Fruit fly (Drosophila melanogaster): ENCODE measurements around the gene CG44094.
A peak's percentile ranks its signal among the peaks of the same experiment; 100 is the strongest.

Gene CG44094

dm6 chr3R:14608892-14609692 is 32.7 kb upstream of the CG44094 start, which contains the start of gene CG14853:
Gene CG14853 (plus strand): TSS chr3R:14609642.
- no peak for TF ChIP-seq CG8301 (tag; optimal IDR thresholded peaks at IDR 0.05)
- no peak for TF ChIP-seq D1 (tag; optimal IDR thresholded peaks at IDR 0.05)
- 0 out of 2 replicates have a peak, but pooled peaks have one; percentile 23 for TF ChIP-seq CG10348 (GFP tag; IDR thresholded peaks at IDR 0.05)
- TF ChIP-seq fd96Ca (GFP tag; IDR thresholded peaks at IDR 0.05) = no peak
- TF ChIP-seq CG4496 (GFP tag; IDR thresholded peaks at IDR 0.05) = peak; percentile 33
- TF ChIP-seq Ets98B (GFP tag; IDR thresholded peaks at IDR 0.05) = peak; percentile 57
- no peak for TF ChIP-seq gl (tag; optimal IDR thresholded peaks at IDR 0.05)
- TF ChIP-seq CG12605 (GFP tag; IDR thresholded peaks at IDR 0.05) = peak; percentile 10; the same call in 1 of the 2 replicates
- peak; percentile 26 for TF ChIP-seq CG34367 (tag; optimal IDR thresholded peaks at IDR 0.05)
- peak; percentile 20 for TF ChIP-seq CG8159 (tag; optimal IDR thresholded peaks at IDR 0.05)
- no peak for TF ChIP-seq EcR (GFP tag; optimal IDR thresholded peaks at IDR 0.05)
- 0 out of 2 replicates have a peak, but pooled peaks have one; percentile 18 for TF ChIP-seq rn (GFP tag; IDR thresholded peaks at IDR 0.05)
- 0 out of 2 replicates have a peak, but pooled peaks have one; percentile 31 for TF ChIP-seq CG32121 (GFP tag; IDR thresholded peaks at IDR 0.05)
- peak; percentile 49 for TF ChIP-seq Snoo (tag; optimal IDR thresholded peaks at IDR 0.05)
- TF ChIP-seq CG14655 (GFP tag; optimal IDR thresholded peaks at IDR 0.05) = peak; percentile 39
- no peak for TF ChIP-seq CG9948 (tag; optimal IDR thresholded peaks at IDR 0.05)
- TF ChIP-seq CG15710 (tag; optimal IDR thresholded peaks at IDR 0.05) = peak; percentile 56
- TF ChIP-seq Pif1B (GFP tag; optimal IDR thresholded peaks at IDR 0.05) = no peak
- peak; percentile 10 for TF ChIP-seq Pif1A (GFP tag; optimal IDR thresholded peaks at IDR 0.05)
- no peak for TF ChIP-seq CG17806 (tag; optimal IDR thresholded peaks at IDR 0.05)
- no peak for TF ChIP-seq CG13204 (GFP tag; optimal IDR thresholded peaks at IDR 0.05)

- TF ChIP-seq Pif1B (GFP tag; optimal IDR thresholded peaks at IDR 0.05) (peak; percentile 12), fd96Ca (GFP tag; IDR thresholded peaks at IDR 0.05) (no peak), CG17806 (tag; optimal IDR thresholded peaks at IDR 0.05) (peak; percentile 59), gl (tag; optimal IDR thresholded peaks at IDR 0.05) (no peak), rn (GFP tag; IDR thresholded peaks at IDR 0.05) (no peak), CG9948 (tag; optimal IDR thresholded peaks at IDR 0.05) (peak; percentile 58), CG34367 (tag; optimal IDR thresholded peaks at IDR 0.05) (peak; percentile 46), CG10348 (GFP tag; IDR thresholded peaks at IDR 0.05) (no peak), Ets98B (GFP tag; IDR thresholded peaks at IDR 0.05) (peak; percentile 24; the same call in 1 of the 2 replicates), Pif1A (GFP tag; optimal IDR thresholded peaks at IDR 0.05) (no peak), CG32121 (GFP tag; IDR thresholded peaks at IDR 0.05) (peak; percentile 17; the same call in 1 of the 2 replicates), CG15710 (tag; optimal IDR thresholded peaks at IDR 0.05) (peak; percentile 62), CG12605 (GFP tag; IDR thresholded peaks at IDR 0.05) (0 out of 2 replicates have a peak, but pooled peaks have one; percentile 22), CG4496 (GFP tag; IDR thresholded peaks at IDR 0.05) (peak; percentile 52; the same call in 1 of the 3 replicates), D1 (tag; optimal IDR thresholded peaks at IDR 0.05) (no peak), CG8301 (tag; optimal IDR thresholded peaks at IDR 0.05) (peak; percentile 53), CG13204 (GFP tag; optimal IDR thresholded peaks at IDR 0.05) (no peak), EcR (GFP tag; optimal IDR thresholded peaks at IDR 0.05) (no peak), CG14655 (GFP tag; optimal IDR thresholded peaks at IDR 0.05) (peak; percentile 63), Snoo (tag; optimal IDR thresholded peaks at IDR 0.05) (no peak), CG8159 (tag; optimal IDR thresholded peaks at IDR 0.05) (peak; percentile 76)
Measured at dm6 chr3R:14597935-14598424, 21.6 kb upstream of the CG44094 start.

DNA sequence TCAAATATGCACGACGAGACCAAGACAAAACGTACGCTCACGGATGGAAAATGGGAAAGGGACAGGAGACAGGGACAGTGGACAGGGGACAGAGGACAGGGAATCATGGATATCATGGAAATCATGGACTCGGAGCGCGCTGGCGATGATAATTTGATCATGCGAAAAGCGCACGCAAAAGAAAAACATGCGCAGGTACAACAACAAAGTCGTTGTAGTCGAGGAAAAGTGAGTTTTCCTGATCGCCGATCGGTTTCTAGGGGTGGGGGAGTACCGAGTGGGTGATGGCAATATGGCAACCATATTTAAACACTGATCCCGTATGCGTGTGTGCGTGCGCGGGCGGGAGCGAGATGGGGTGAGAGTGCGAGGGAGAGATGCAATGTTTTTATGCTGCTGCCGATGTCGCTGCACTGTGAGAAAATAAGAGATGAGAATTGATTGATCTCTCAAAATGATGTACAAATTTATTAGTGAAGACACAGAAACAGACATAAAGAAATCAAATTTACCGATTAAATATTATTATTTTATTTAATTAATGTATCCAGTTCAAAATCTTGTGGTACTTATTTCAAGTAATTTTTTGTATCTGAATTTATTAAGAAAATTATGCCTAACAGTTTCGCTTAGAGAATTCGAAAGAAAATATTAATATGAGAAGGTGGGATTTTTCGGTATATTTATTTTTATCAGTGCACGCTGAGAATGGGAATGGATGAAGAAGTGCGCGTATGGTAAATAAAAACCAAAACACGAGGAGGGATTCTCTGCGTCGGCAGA is 14.5 kb upstream of the CG44094 start:
- TF ChIP-seq Pif1A (GFP tag; optimal IDR thresholded peaks at IDR 0.05) = peak; percentile 36
- TF ChIP-seq CG10348 (GFP tag; IDR thresholded peaks at IDR 0.05) = no peak
- TF ChIP-seq CG13204 (GFP tag; optimal IDR thresholded peaks at IDR 0.05) = peak; percentile 31
- no peak for TF ChIP-seq Snoo (tag; optimal IDR thresholded peaks at IDR 0.05)
- TF ChIP-seq Pif1B (GFP tag; optimal IDR thresholded peaks at IDR 0.05) = peak; percentile 39
- peak; percentile 10 for TF ChIP-seq D1 (tag; optimal IDR thresholded peaks at IDR 0.05)
- TF ChIP-seq CG14655 (GFP tag; optimal IDR thresholded peaks at IDR 0.05) = peak; percentile 73
- TF ChIP-seq rn (GFP tag; IDR thresholded peaks at IDR 0.05) = no peak
- no peak for TF ChIP-seq gl (tag; optimal IDR thresholded peaks at IDR 0.05)
- peak; percentile 52 for TF ChIP-seq CG34367 (tag; optimal IDR thresholded peaks at IDR 0.05)
- TF ChIP-seq CG4496 (GFP tag; IDR thresholded peaks at IDR 0.05) = peak; percentile 57; the same call in 2 of the 3 replicates
- no peak for TF ChIP-seq CG12605 (GFP tag; IDR thresholded peaks at IDR 0.05)
- peak; percentile 61 for TF ChIP-seq CG9948 (tag; optimal IDR thresholded peaks at IDR 0.05)
- TF ChIP-seq Ets98B (GFP tag; IDR thresholded peaks at IDR 0.05) = no peak
- no peak for TF ChIP-seq EcR (GFP tag; optimal IDR thresholded peaks at IDR 0.05)
- TF ChIP-seq CG8301 (tag; optimal IDR thresholded peaks at IDR 0.05) = peak; percentile 71
- TF ChIP-seq CG8159 (tag; optimal IDR thresholded peaks at IDR 0.05) = peak; percentile 83
- TF ChIP-seq CG17806 (tag; optimal IDR thresholded peaks at IDR 0.05) = peak; percentile 71
- TF ChIP-seq fd96Ca (GFP tag; IDR thresholded peaks at IDR 0.05) = no peak
- no peak for TF ChIP-seq CG32121 (GFP tag; IDR thresholded peaks at IDR 0.05)
- peak; percentile 77 for TF ChIP-seq CG15710 (tag; optimal IDR thresholded peaks at IDR 0.05)

DNA sequence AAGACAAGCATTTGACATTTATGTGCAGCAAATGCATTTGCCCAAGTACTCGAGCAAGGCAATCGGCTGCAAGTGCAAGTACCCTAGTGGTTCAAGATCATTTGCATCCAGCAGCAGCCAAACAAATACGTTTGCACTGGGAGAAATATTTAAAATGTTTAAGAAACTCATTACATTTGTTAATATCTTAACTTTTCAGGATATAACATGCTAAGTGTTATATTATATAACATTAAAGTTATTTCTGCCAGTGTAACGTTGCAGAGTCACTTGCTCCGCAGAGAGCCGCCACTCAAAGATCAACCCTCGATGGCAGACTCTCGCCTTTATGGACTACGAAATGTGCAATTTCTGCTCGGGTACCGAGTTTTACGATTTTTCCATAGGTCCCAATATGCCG is 13.1 kb upstream of the CG44094 start:
- no peak for TF ChIP-seq CG9948 (tag; optimal IDR thresholded peaks at IDR 0.05)
- TF ChIP-seq gl (tag; optimal IDR thresholded peaks at IDR 0.05) = no peak
- no peak for TF ChIP-seq rn (GFP tag; IDR thresholded peaks at IDR 0.05)
- TF ChIP-seq CG8301 (tag; optimal IDR thresholded peaks at IDR 0.05) = peak; percentile 31
- TF ChIP-seq CG12605 (GFP tag; IDR thresholded peaks at IDR 0.05) = no peak
- peak; percentile 65; the same call in 2 of the 3 replicates for TF ChIP-seq CG4496 (GFP tag; IDR thresholded peaks at IDR 0.05)
- TF ChIP-seq CG10348 (GFP tag; IDR thresholded peaks at IDR 0.05) = no peak
- peak; percentile 12 for TF ChIP-seq Pif1A (GFP tag; optimal IDR thresholded peaks at IDR 0.05)
- no peak; the same call in 1 of the 3 replicates for TF ChIP-seq fd96Ca (GFP tag; IDR thresholded peaks at IDR 0.05)
- no peak for TF ChIP-seq Pif1B (GFP tag; optimal IDR thresholded peaks at IDR 0.05)
- TF ChIP-seq Snoo (tag; optimal IDR thresholded peaks at IDR 0.05) = no peak
- peak; percentile 28 for TF ChIP-seq CG8159 (tag; optimal IDR thresholded peaks at IDR 0.05)
- TF ChIP-seq CG17806 (tag; optimal IDR thresholded peaks at IDR 0.05) = no peak
- TF ChIP-seq D1 (tag; optimal IDR thresholded peaks at IDR 0.05) = no peak
- no peak for TF ChIP-seq EcR (GFP tag; optimal IDR thresholded peaks at IDR 0.05)
- no peak for TF ChIP-seq CG13204 (GFP tag; optimal IDR thresholded peaks at IDR 0.05)
- peak; percentile 17 for TF ChIP-seq CG15710 (tag; optimal IDR thresholded peaks at IDR 0.05)
- TF ChIP-seq CG32121 (GFP tag; IDR thresholded peaks at IDR 0.05) = no peak
- TF ChIP-seq CG34367 (tag; optimal IDR thresholded peaks at IDR 0.05) = no peak
- no peak for TF ChIP-seq Ets98B (GFP tag; IDR thresholded peaks at IDR 0.05)
- TF ChIP-seq CG14655 (GFP tag; optimal IDR thresholded peaks at IDR 0.05) = peak; percentile 49

Data from whole organism, pupa.